Fruit fly (Drosophila melanogaster): Measurements from ENCODE around the gene rdgA.
A peak's percentile ranks its signal among the peaks of the same experiment; 100 is the strongest.

- TF ChIP-seq kay (GFP tag; ENCODE audit: borderline replicate concordance) (no peak), cic (GFP tag; optimal IDR thresholded peaks at IDR 0.05) (no peak), CG7101 (tag; optimal IDR thresholded peaks at IDR 0.05) (no peak), CG12768 (GFP tag; optimal IDR thresholded peaks at IDR 0.05) (no peak), ovo (GFP tag; optimal IDR thresholded peaks at IDR 0.05) (no peak), pad (GFP tag; optimal IDR thresholded peaks at IDR 0.05) (no peak), tj (GFP tag; optimal IDR thresholded peaks at IDR 0.05) (peak; percentile 14)
These were observed 161.0 kb downstream of the rdgA start, which contains the start of gene CG15365 for dm6 chrX:9067754-9068477.
